Fruit fly (Drosophila melanogaster): Measurements from ENCODE around the gene CG14645.

Gene CG14645

dm6 chr3R:4337580-4337979 is 2.7 kb downstream of the CG14645 start, which contains the start of the genes Skp2 and CG1103 (continued):
- TF ChIP-seq Ets97D (GFP tag; optimal IDR thresholded peaks at IDR 0.05) (peak; percentile 56), phol (tag; optimal IDR thresholded peaks at IDR 0.05) (peak; percentile 37), NfI (GFP tag; optimal IDR thresholded peaks at IDR 0.05) (no peak), MTF-1 (GFP tag; optimal IDR thresholded peaks at IDR 0.05; ENCODE audit: borderline replicate concordance) (no peak), CG14710 (tag; optimal IDR thresholded peaks at IDR 0.05) (peak; percentile 22), Lim3 (GFP tag; IDR thresholded peaks at IDR 0.05) (no peak), otp (GFP tag; IDR thresholded peaks at IDR 0.05) (no peak), CG30020 (tag; optimal IDR thresholded peaks at IDR 0.05) (peak; percentile 71), CG10274 (GFP tag; optimal IDR thresholded peaks at IDR 0.05) (no peak), Stat92E (GFP tag; optimal IDR thresholded peaks at IDR 0.05) (peak in 1 of 3 experiments; percentile 76), CG17829 (tag; optimal IDR thresholded peaks at IDR 0.05) (peak; percentile 26), esg (GFP tag; conservative IDR thresholded peaks at IDR 0.05) (no peak), trem (tag; optimal IDR thresholded peaks at IDR 0.05) (peak; percentile 66), CG8089 (GFP tag; optimal IDR thresholded peaks at IDR 0.05) (no peak), pum (GFP tag; optimal IDR thresholded peaks at IDR 0.05) (no peak), CG15011 (GFP tag; optimal IDR thresholded peaks at IDR 0.05) (no peak), CG1024 (GFP tag; IDR thresholded peaks at IDR 0.05) (no peak), Abd-B (GFP tag; optimal IDR thresholded peaks at IDR 0.05) (no peak), crp (GFP tag; optimal IDR thresholded peaks at IDR 0.05) (no peak), CkIIα-i1 (GFP tag; IDR thresholded peaks at IDR 0.05) (no peak), prd (optimal IDR thresholded peaks at IDR 0.05) (no peak), prd (GFP tag; IDR thresholded peaks at IDR 0.05) (no peak), Sox102F (GFP tag; optimal IDR thresholded peaks at IDR 0.05) (no peak), Lhr (GFP tag; optimal IDR thresholded peaks at IDR 0.05) (peak; percentile 59), vvl (GFP tag; IDR thresholded peaks at IDR 0.05) (0 out of 2 replicates have a peak, but pooled peaks have one; percentile 32), HLH3B (GFP tag; IDR thresholded peaks at IDR 0.05) (no peak), HmgZ (tag; optimal IDR thresholded peaks at IDR 0.05) (peak; percentile 41), E2f1 (GFP tag; IDR thresholded peaks at IDR 0.05) (peak; percentile 27; the same call in 1 of the 2 replicates), CG15514 (GFP tag; optimal IDR thresholded peaks at IDR 0.05) (peak; percentile 65), CG2712 (tag; optimal IDR thresholded peaks at IDR 0.05) (peak; percentile 42), CG1529 (GFP tag; optimal IDR thresholded peaks at IDR 0.05) (no peak), MESR4 (GFP tag; optimal IDR thresholded peaks at IDR 0.05) (peak; percentile 79), cas (GFP tag; IDR thresholded peaks at IDR 0.05) (no peak), caup (GFP tag; optimal IDR thresholded peaks at IDR 0.05; ENCODE audit: severe bottlenecking) (no peak), CG8290 (GFP tag; optimal IDR thresholded peaks at IDR 0.05) (peak; percentile 11), CG8290 (tag; optimal IDR thresholded peaks at IDR 0.05) (peak in 1 of 2 experiments; percentile 64), ham (GFP tag; IDR thresholded peaks at IDR 0.05) (no peak), Jarid2 (GFP tag; optimal IDR thresholded peaks at IDR 0.05) (peak; percentile 49), CG11723 (GFP tag; optimal IDR thresholded peaks at IDR 0.05) (no peak), nmo (GFP tag; optimal IDR thresholded peaks at IDR 0.05) (peak; percentile 37), pros (GFP tag; optimal IDR thresholded peaks at IDR 0.05) (peak; percentile 79), dpn (GFP tag; optimal IDR thresholded peaks at IDR 0.05) (peak; percentile 13 to 16), Bgb (GFP tag; IDR thresholded peaks at IDR 0.05; ENCODE audit: partially characterized antibody) (peak; percentile 54), CG1233 (GFP tag; optimal IDR thresholded peaks at IDR 0.05) (peak; percentile 11), CG17612 (GFP tag; IDR thresholded peaks at IDR 0.05) (no peak), Dll (GFP tag; IDR thresholded peaks at IDR 0.05; ENCODE audit: partially characterized antibody) (peak; percentile 46; the same call in 2 of the 4 replicates), CTCF (GFP tag; optimal IDR thresholded peaks at IDR 0.05) (peak; percentile 24)

Data from whole organism, embryonic.